Worm (Caenorhabditis elegans): ENCODE data around the gene F25H8.2.
A peak's percentile ranks its signal among the peaks of the same experiment; 100 is the strongest.

F25H8.2 gene

DNA sequence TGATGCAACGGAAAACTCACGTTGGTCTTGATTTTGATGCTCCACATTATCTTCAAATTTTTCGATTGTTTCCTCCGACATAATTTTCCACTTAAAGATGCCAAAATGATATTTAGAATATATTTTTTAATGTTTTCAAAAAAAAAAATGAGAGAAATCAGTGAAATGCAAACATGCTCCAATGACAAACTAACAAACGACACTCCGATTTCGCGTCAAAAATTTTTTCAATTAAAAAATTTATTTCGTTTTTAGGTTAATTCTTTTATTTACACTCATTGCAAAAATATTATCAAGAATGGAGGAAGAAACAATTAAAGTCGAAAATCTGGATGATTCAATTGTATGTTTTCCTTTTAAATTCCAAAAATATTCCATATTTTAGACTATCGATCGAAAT lies at the start of gene F25H8.2, which contains the start of gene trmt-10A:
F25H8.2 (plus strand) TSS at position 181 of the 400 bp plus-strand sequence.
trmt-10A (minus strand) TSS at position 159 of the 400 bp plus-strand sequence.
- no peak for TF ChIP-seq pha-4 (tag; optimal IDR thresholded peaks at IDR 0.05)
- peak; percentile 74 for TF ChIP-seq unc-42 (tag; optimal IDR thresholded peaks at IDR 0.05)
- peak; percentile 21 for TF ChIP-seq ceh-14 (tag; optimal IDR thresholded peaks at IDR 0.05)
- TF ChIP-seq ceh-24 (tag; optimal IDR thresholded peaks at IDR 0.05) = no peak

DNA sequence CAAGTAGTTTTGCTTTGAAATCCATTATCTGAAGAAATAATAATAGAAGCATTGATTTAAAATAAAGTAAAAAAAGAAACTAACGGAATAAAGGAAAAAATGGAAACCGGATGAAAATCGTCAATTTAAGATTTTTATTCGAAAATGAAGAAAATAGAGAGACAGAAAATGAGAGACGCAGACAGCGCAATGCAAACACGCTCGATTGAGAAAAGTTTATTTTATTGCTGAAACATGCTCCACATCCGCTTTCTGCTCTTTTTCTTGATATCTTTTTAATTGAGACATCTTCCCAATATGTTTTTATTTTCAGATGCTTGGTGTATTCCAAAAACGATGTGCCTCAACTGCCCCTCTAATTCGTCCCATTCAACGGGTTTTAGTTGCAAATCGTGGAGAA lies 47.8 kb upstream of the F25H8.2 start, which contains the start of the genes prp-18 and mccc-1:
prp-18 (minus strand) TSS at position 127 of the 400 bp plus-strand sequence.
mccc-1 (plus strand) TSS at position 314 of the 400 bp plus-strand sequence.
- TF ChIP-seq tbx-2 (tag; optimal IDR thresholded peaks at IDR 0.05) = no peak
- TF ChIP-seq ceh-48 (tag; optimal IDR thresholded peaks at IDR 0.05) = no peak
- no peak for TF ChIP-seq ceh-30 (tag; optimal IDR thresholded peaks at IDR 0.05)
- TF ChIP-seq C38D4.7 (GFP tag; optimal IDR thresholded peaks at IDR 0.05) = no peak
- TF ChIP-seq ceh-6 (GFP tag; optimal IDR thresholded peaks at IDR 0.05) = no peak
- no peak for TF ChIP-seq ets-4 (tag; optimal IDR thresholded peaks at IDR 0.05)
- no peak for TF ChIP-seq pag-3 (tag; optimal IDR thresholded peaks at IDR 0.05; ENCODE audit: borderline replicate concordance)
- TF ChIP-seq ceh-31 (tag; optimal IDR thresholded peaks at IDR 0.05) = peak; percentile 44
- TF ChIP-seq dve-1 (tag; optimal IDR thresholded peaks at IDR 0.05) = peak; percentile 2
- no peak for TF ChIP-seq ceh-34 (tag; optimal IDR thresholded peaks at IDR 0.05)
- peak; percentile 16 for TF ChIP-seq nfya-1 (tag; optimal IDR thresholded peaks at IDR 0.05)
- TF ChIP-seq unc-55 (GFP tag; optimal IDR thresholded peaks at IDR 0.05) = peak; percentile 28
- no peak for TF ChIP-seq fkh-6 (tag; optimal IDR thresholded peaks at IDR 0.05)
- no peak for TF ChIP-seq ceh-45 (GFP tag; IDR thresholded peaks at IDR 0.05)
- peak; percentile 86 for TF ChIP-seq unc-42 (tag; optimal IDR thresholded peaks at IDR 0.05)
- TF ChIP-seq mec-3 (tag; optimal IDR thresholded peaks at IDR 0.05; ENCODE audit: borderline replicate concordance) = no peak

DNA sequence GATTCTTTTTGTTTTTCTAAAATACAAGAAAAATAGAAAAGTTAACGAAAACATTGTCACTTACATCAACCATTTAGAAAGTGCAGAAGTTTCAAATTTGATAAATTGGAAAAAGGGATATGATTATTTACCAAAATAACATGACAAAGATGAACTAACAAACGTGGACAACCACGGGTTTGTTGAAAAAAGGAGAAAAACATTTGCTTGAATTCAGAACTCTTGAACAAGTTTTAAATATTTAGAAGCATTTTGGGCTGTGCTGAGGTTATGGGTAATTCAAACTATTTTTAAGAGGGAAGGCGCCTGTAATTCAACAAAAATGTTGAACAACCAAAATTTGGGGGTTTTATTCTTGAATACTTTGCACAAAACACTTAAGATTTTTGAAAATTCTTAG lies 42.2 kb upstream of the F25H8.2 start, which contains the start of gene ttbk-3:
ttbk-3 (minus strand) TSS at position 101 of the 400 bp plus-strand sequence.
- TF ChIP-seq unc-3 (GFP tag; conservative IDR thresholded peaks at IDR 0.05) = no peak
- TF ChIP-seq unc-3 (tag; optimal IDR thresholded peaks at IDR 0.05) = no peak
- TF ChIP-seq hlh-13 (GFP tag; optimal IDR thresholded peaks at IDR 0.05) = no peak
- no peak for TF ChIP-seq ztf-16 (tag; optimal IDR thresholded peaks at IDR 0.05)
- TF ChIP-seq gmeb-2 (tag; optimal IDR thresholded peaks at IDR 0.05) = no peak
- no peak for TF ChIP-seq ceh-19 (GFP tag; optimal IDR thresholded peaks at IDR 0.05)
- TF ChIP-seq che-1 (tag; optimal IDR thresholded peaks at IDR 0.05) = no peak
- TF ChIP-seq Y22D7AL.16 (tag; optimal IDR thresholded peaks at IDR 0.05) = no peak

DNA sequence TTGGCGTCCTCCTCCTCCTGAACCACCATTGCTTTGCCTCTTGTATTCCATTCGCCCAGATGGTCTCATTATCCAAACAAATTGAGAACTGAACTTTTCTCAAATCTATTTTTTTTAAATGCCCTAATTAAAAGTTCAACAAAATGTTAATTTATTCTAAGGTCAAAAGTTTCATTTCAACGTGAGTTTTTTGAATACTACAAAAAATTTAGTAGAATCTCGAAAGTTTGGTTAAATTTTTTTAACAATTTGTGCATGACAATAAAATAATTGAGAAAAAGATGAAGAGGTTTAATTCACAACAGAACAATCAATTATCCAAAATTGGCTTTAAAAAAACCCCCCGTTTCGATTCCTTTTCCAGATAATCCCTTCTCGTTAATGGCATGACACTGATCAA lies 40.1 kb upstream of the F25H8.2 start, which contains the start of gene F32B6.4:
F32B6.4 (minus strand) TSS at position 101 of the 400 bp plus-strand sequence.
- TF ChIP-seq ceh-14 (tag; optimal IDR thresholded peaks at IDR 0.05) = no peak
- no peak for TF ChIP-seq zip-5 (tag; optimal IDR thresholded peaks at IDR 0.05)
- TF ChIP-seq fax-1 (tag; optimal IDR thresholded peaks at IDR 0.05) = no peak
- no peak for TF ChIP-seq elt-4 (tag; optimal IDR thresholded peaks at IDR 0.05)
- TF ChIP-seq unc-86 (tag; optimal IDR thresholded peaks at IDR 0.05) = no peak
- no peak for TF ChIP-seq Y22D7AL.16 (tag; optimal IDR thresholded peaks at IDR 0.05)
- no peak for TF ChIP-seq ahr-1 (tag; optimal IDR thresholded peaks at IDR 0.05)
- no peak for TF ChIP-seq hlh-6 (tag; optimal IDR thresholded peaks at IDR 0.05)
- TF ChIP-seq ztf-16 (tag; optimal IDR thresholded peaks at IDR 0.05) = no peak
- TF ChIP-seq pha-4 (tag; optimal IDR thresholded peaks at IDR 0.05) = no peak
- TF ChIP-seq ceh-48 (tag; optimal IDR thresholded peaks at IDR 0.05) = no peak
- TF ChIP-seq ref-2 (tag; optimal IDR thresholded peaks at IDR 0.05) = no peak
- no peak for TF ChIP-seq hlh-30 (tag; optimal IDR thresholded peaks at IDR 0.05; ENCODE audit: insufficient read depth)
- TF ChIP-seq nfya-1 (tag; optimal IDR thresholded peaks at IDR 0.05) = no peak
- TF ChIP-seq syd-9 (tag; optimal IDR thresholded peaks at IDR 0.05) = no peak
- no peak for TF ChIP-seq unc-42 (tag; optimal IDR thresholded peaks at IDR 0.05)
- no peak for TF ChIP-seq fkh-6 (tag; optimal IDR thresholded peaks at IDR 0.05)
- TF ChIP-seq hlh-8 (tag; optimal IDR thresholded peaks at IDR 0.05) = no peak
- no peak for TF ChIP-seq sox-4 (tag; optimal IDR thresholded peaks at IDR 0.05)

All from whole organism, late embryonic.